Worm (Caenorhabditis elegans) whole organism, L1 larva: Measurements from ENCODE around the gene inos-1.

ENCODE experiments used
- C04F5.9 ChIP-seq: sonication (generic microtip); optimal IDR thresholded peaks from 2 replicates; lab custom pipeline; 2016; ENCODE audit warnings: missing genetic modification characterization, missing compliant biosample characterization
- C16A3.4 ChIP-seq: fragments of 150-350 bp; optimal IDR thresholded peaks from 2 replicates; lab custom pipeline; 2014; ENCODE audit warnings: missing biosample characterization, missing genetic modification characterization
- C34B4.2 ChIP-seq: sonication (generic microtip); optimal IDR thresholded peaks from 2 replicates; lab custom pipeline; 2017; ENCODE audit warnings: mild to moderate bottlenecking, missing genetic modification characterization, missing compliant biosample characterization
- F16B12.6 ChIP-seq: fragments of 150-350 bp; optimal IDR thresholded peaks from 2 replicates; lab custom pipeline; 2014; ENCODE audit warnings: missing biosample characterization, missing genetic modification characterization
- blmp-1 ChIP-seq: fragments of 150-350 bp; optimal IDR thresholded peaks from 2 replicates; lab custom pipeline; 2014; ENCODE audit warnings: missing biosample characterization, missing genetic modification characterization
- ceh-8 ChIP-seq: fragments of 200-800 bp; sonication (Bioruptor generic); optimal IDR thresholded peaks from 2 replicates; lab custom pipeline; 2018; ENCODE audit warnings: mild to moderate bottlenecking, missing genetic modification characterization, moderate library complexity, missing compliant biosample characterization
- ceh-82 ChIP-seq, 3 experiments: fragments of 150-350 bp in 1 of 3; sonication (generic microtip) in 2 of 3; optimal IDR thresholded peaks; 2 replicates each; lab custom pipeline; 2014 to 2017; ENCODE audit warnings: missing biosample characterization in 3 of 3, missing genetic modification characterization in 3 of 3
- ceh-88 ChIP-seq: fragments of 200-800 bp; sonication (Bioruptor generic); IDR thresholded peaks from 2 replicates; pipeline ENCODE4 v1.3.6; 2022; ENCODE audit warnings: missing genetic modification characterization, missing compliant biosample characterization
- ceh-90 ChIP-seq: sonication (generic microtip); optimal IDR thresholded peaks from 2 replicates; lab custom pipeline; 2016; ENCODE audit warnings: missing genetic modification characterization, missing compliant biosample characterization
- ces-1 ChIP-seq: fragments of 150-350 bp; optimal IDR thresholded peaks from 2 replicates; lab custom pipeline; 2014; ENCODE audit warnings: missing biosample characterization, missing genetic modification reagents, missing genetic modification characterization
- dpl-1 ChIP-seq, 3 experiments: fragments of 150-350 bp in 2 of 3; sonication (generic microtip) in 1 of 3; optimal IDR thresholded peaks; 2 replicates each; lab custom pipeline; 2014 to 2017; ENCODE audit warnings: missing biosample characterization in 3 of 3, missing genetic modification characterization in 3 of 3, missing genetic modification reagents in 3 of 3
- efl-1 ChIP-seq, 4 experiments: fragments of 150-350 bp; optimal IDR thresholded peaks in 3 of 4; peaks in 1 of 4; 1 replicate in 1 of 4; 2 replicates in 3 of 4; lab custom pipeline; 2014; ENCODE audit warnings: missing biosample characterization in 2 of 4, missing genetic modification characterization in 2 of 4, missing genetic modification reagents in 2 of 4
- egl-27 ChIP-seq, 2 experiments: fragments of 150-350 bp in 1 of 2; sonication (generic microtip); optimal IDR thresholded peaks; 3 replicates each; lab custom pipeline; 2017 to 2018; ENCODE audit warnings: missing biosample characterization in 2 of 2, missing genetic modification characterization in 2 of 2, missing genetic modification reagents in 2 of 2
- elt-3 ChIP-seq, 6 experiments: fragments of 150-350 bp in 1 of 6; sonication (generic microtip); optimal IDR thresholded peaks; 2 replicates each; lab custom pipeline; 2017 to 2018; ENCODE audit warnings: missing biosample characterization in 6 of 6, missing genetic modification characterization in 6 of 6, inconsistent platforms in 1 of 6
- ets-5 ChIP-seq: fragments of 200-800 bp; sonication (Bioruptor generic); IDR thresholded peaks from 2 replicates; pipeline ENCODE4 v1.3.6; 2022; ENCODE audit warnings: missing genetic modification characterization, missing compliant biosample characterization
- fkh-8 ChIP-seq: sonication (generic microtip); optimal IDR thresholded peaks from 2 replicates; lab custom pipeline; 2016; ENCODE audit warnings: mild to moderate bottlenecking, missing genetic modification characterization, missing compliant biosample characterization
- jun-1 ChIP-seq: fragments of 150-350 bp; optimal IDR thresholded peaks from 2 replicates; lab custom pipeline; 2014; ENCODE audit warnings: missing biosample characterization, missing genetic modification reagents, missing genetic modification characterization
- lin-13 ChIP-seq: fragments of 150-350 bp; optimal IDR thresholded peaks from 2 replicates; lab custom pipeline; 2014; ENCODE audit warnings: missing biosample characterization, missing genetic modification reagents, missing genetic modification characterization
- lin-14 ChIP-seq: fragments of 200-800 bp; sonication (Bioruptor generic); optimal IDR thresholded peaks from 2 replicates; lab custom pipeline; 2018; ENCODE audit warnings: mild to moderate bottlenecking, missing genetic modification characterization, moderate library complexity, missing compliant biosample characterization
- lin-15B ChIP-seq: fragments of 150-350 bp; sonication (generic microtip); optimal IDR thresholded peaks from 3 replicates; lab custom pipeline; 2014; ENCODE audit warnings: missing biosample characterization, missing genetic modification characterization
- lin-35 ChIP-seq, 2 experiments: fragments of 150-350 bp; optimal IDR thresholded peaks; 2 replicates each; lab custom pipeline; 2014; ENCODE audit warnings: missing biosample characterization in 2 of 2, missing genetic modification characterization in 2 of 2, missing genetic modification reagents in 2 of 2
- lin-39 ChIP-seq: fragments of 150-350 bp; optimal IDR thresholded peaks from 2 replicates; lab custom pipeline; 2014; ENCODE audit warnings: missing biosample characterization, missing genetic modification reagents, missing genetic modification characterization
- lir-3 ChIP-seq: sonication (generic microtip); optimal IDR thresholded peaks from 2 replicates; lab custom pipeline; 2016; ENCODE audit warnings: mild to moderate bottlenecking, missing genetic modification characterization, moderate library complexity, missing compliant biosample characterization; ENCODE audit not compliant: poor library complexity
- lsy-2 ChIP-seq, 2 experiments: fragments of 150-350 bp; optimal IDR thresholded peaks; 2 replicates each; lab custom pipeline; 2014; ENCODE audit warnings: missing biosample characterization in 2 of 2, missing genetic modification characterization in 2 of 2
- mdl-1 ChIP-seq, 2 experiments: fragments of 150-350 bp; optimal IDR thresholded peaks; 2 replicates each; lab custom pipeline; 2014 to 2017; ENCODE audit warnings: missing biosample characterization in 2 of 2, missing genetic modification characterization in 2 of 2, inconsistent platforms in 1 of 2
- mep-1 ChIP-seq: fragments of 150-350 bp; optimal IDR thresholded peaks from 2 replicates; lab custom pipeline; 2014; ENCODE audit warnings: missing biosample characterization, missing genetic modification characterization
- nhr-11 ChIP-seq: fragments of 150-350 bp; optimal IDR thresholded peaks from 2 replicates; lab custom pipeline; 2014; ENCODE audit warnings: missing biosample characterization, missing genetic modification characterization
- nhr-12 ChIP-seq: sonication (generic microtip); optimal IDR thresholded peaks from 2 replicates; lab custom pipeline; 2017; ENCODE audit warnings: missing biosample characterization, missing genetic modification characterization
- nhr-20 ChIP-seq: sonication (generic microtip); optimal IDR thresholded peaks from 2 replicates; lab custom pipeline; 2016; ENCODE audit warnings: mild to moderate bottlenecking, missing genetic modification characterization, missing compliant biosample characterization
- nhr-47 ChIP-seq: sonication (generic microtip); optimal IDR thresholded peaks from 2 replicates; lab custom pipeline; 2016; ENCODE audit warnings: mild to moderate bottlenecking, missing genetic modification characterization, moderate library complexity, missing compliant biosample characterization
- nhr-71 ChIP-seq: sonication (generic microtip); optimal IDR thresholded peaks from 2 replicates; lab custom pipeline; 2016; ENCODE audit warnings: mild to moderate bottlenecking, missing genetic modification characterization, moderate library complexity, missing compliant biosample characterization
- nhr-84 ChIP-seq: sonication (generic microtip); optimal IDR thresholded peaks from 2 replicates; lab custom pipeline; 2017; ENCODE audit warnings: missing biosample characterization, missing genetic modification characterization
- nhr-90 ChIP-seq: sonication (generic microtip); optimal IDR thresholded peaks from 2 replicates; lab custom pipeline; 2016; ENCODE audit warnings: mild to moderate bottlenecking, missing genetic modification characterization, missing compliant biosample characterization; ENCODE audit not compliant: poor library complexity
- pqm-1 ChIP-seq: sonication (generic microtip); optimal IDR thresholded peaks from 3 replicates; lab custom pipeline; 2017; ENCODE audit warnings: missing biosample characterization, missing genetic modification characterization
- rnt-1 ChIP-seq: sonication (generic microtip); optimal IDR thresholded peaks from 2 replicates; lab custom pipeline; 2016; ENCODE audit warnings: mild to moderate bottlenecking, missing genetic modification characterization, moderate library complexity, missing compliant biosample characterization
- skn-1 ChIP-seq: fragments of 150-350 bp; optimal IDR thresholded peaks from 2 replicates; lab custom pipeline; 2014; ENCODE audit warnings: missing biosample characterization, missing genetic modification characterization
- snu-23 ChIP-seq: sonication (generic microtip); optimal IDR thresholded peaks from 2 replicates; lab custom pipeline; 2016; ENCODE audit warnings: missing genetic modification characterization, missing compliant biosample characterization
- swsn-7 ChIP-seq: sonication (generic microtip); optimal IDR thresholded peaks from 2 replicates; lab custom pipeline; 2016; ENCODE audit warnings: missing genetic modification characterization, missing compliant biosample characterization
- unc-130 ChIP-seq: fragments of 150-350 bp; optimal IDR thresholded peaks from 2 replicates; lab custom pipeline; 2017; ENCODE audit warnings: missing biosample characterization, missing genetic modification characterization, inconsistent platforms
- xbp-1 ChIP-seq: sonication (generic microtip); optimal IDR thresholded peaks from 2 replicates; lab custom pipeline; 2016; ENCODE audit warnings: missing genetic modification characterization, missing compliant biosample characterization
- ztf-4 ChIP-seq: fragments of 150-350 bp; optimal IDR thresholded peaks from 2 replicates; lab custom pipeline; 2014; ENCODE audit warnings: missing biosample characterization, missing genetic modification characterization

Gene inos-1

DNA sequence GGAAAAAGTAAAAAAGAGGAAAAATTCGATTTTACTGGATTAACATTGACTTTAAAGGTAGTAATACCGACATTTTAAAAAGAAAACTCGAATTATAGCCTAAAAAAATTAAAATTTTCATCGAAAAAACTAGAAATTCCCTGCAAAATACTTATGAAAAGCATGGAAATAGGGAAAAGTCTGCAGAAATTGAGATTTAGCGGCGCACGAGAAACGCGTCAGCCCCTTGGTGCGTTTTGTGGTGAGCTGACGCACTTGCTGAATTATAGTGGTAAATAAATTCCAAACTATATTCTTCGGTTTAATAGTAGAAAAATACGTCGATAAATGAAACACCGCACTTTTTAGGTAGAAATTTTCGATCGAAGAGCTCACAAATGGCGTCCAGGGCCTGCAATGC, 5.7 kb downstream of the inos-1 start:
- TF ChIP-seq snu-23 (GFP tag; lab: Kevin White, UChicago) (peak; percentile 53), skn-1 (tag; lab: Kevin White, UChicago) (peak; percentile 42), mdl-1 (tag; optimal IDR thresholded peaks at IDR 0.05; lab: Kevin White, UChicago) (no peak), swsn-7 (tag; lab: Kevin White, UChicago) (peak; percentile 2), elt-3 (tag; optimal IDR thresholded peaks at IDR 0.05; lab: Kevin White, UChicago) (peak in 1 of 6 experiments; percentile 22), dpl-1 (GFP tag; optimal IDR thresholded peaks at IDR 0.05; lab: Kevin White, UChicago) (peak; percentile 31 to 69 (median 62)), C04F5.9 (tag; lab: Kevin White, UChicago) (peak; percentile 3), ceh-90 (tag; lab: Kevin White, UChicago) (no peak), nhr-12 (tag; lab: Kevin White, UChicago) (no peak), ztf-4 (tag; lab: Kevin White, UChicago) (no peak), lin-13 (GFP tag; lab: Kevin White, UChicago) (peak; percentile 27), lin-14 (GFP tag; lab: Kevin White, UChicago) (no peak), ceh-88 (GFP tag; lab: Robert Waterston, UW) (no peak), ets-5 (GFP tag; lab: Robert Waterston, UW) (no peak), xbp-1 (peak; percentile 4), jun-1 (tag; lab: Kevin White, UChicago) (no peak), lin-35 (GFP tag; optimal IDR thresholded peaks at IDR 0.05; lab: Kevin White, UChicago) (peak; percentile 43 to 78), ceh-82 (tag; optimal IDR thresholded peaks at IDR 0.05; lab: Kevin White, UChicago) (peak in 1 of 3 experiments; percentile 35), nhr-90 (tag; lab: Kevin White, UChicago) (no peak), egl-27 (tag; optimal IDR thresholded peaks at IDR 0.05; lab: Kevin White, UChicago) (no peak), rnt-1 (peak; percentile 51), lsy-2 (tag; optimal IDR thresholded peaks at IDR 0.05; lab: Kevin White, UChicago) (peak; percentile 40 to 67), blmp-1 (tag; lab: Kevin White, UChicago) (peak; percentile 58), unc-130 (tag; lab: Kevin White, UChicago) (peak; percentile 18), C16A3.4 (tag; lab: Kevin White, UChicago) (peak; percentile 53), nhr-11 (no peak), F16B12.6 (peak; percentile 26), nhr-47 (no peak), mep-1 (peak; percentile 32), nhr-71 (peak; percentile 24), ces-1 (GFP tag; lab: Kevin White, UChicago) (no peak), nhr-20 (tag; lab: Kevin White, UChicago) (peak; percentile 58), lin-15B (tag; lab: Kevin White, UChicago) (no peak), C34B4.2 (tag; lab: Kevin White, UChicago) (no peak), efl-1 (optimal IDR thresholded peaks at IDR 0.05; lab: Kevin White, UChicago) (peak; percentile 27 to 57), efl-1 (GFP tag; optimal IDR thresholded peaks at IDR 0.05 in 1 of 2; lab: Kevin White, UChicago) (peak; percentile 46 to 94), fkh-8 (tag; lab: Kevin White, UChicago) (peak; percentile 56), pqm-1 (tag; lab: Kevin White, UChicago) (no peak)

DNA sequence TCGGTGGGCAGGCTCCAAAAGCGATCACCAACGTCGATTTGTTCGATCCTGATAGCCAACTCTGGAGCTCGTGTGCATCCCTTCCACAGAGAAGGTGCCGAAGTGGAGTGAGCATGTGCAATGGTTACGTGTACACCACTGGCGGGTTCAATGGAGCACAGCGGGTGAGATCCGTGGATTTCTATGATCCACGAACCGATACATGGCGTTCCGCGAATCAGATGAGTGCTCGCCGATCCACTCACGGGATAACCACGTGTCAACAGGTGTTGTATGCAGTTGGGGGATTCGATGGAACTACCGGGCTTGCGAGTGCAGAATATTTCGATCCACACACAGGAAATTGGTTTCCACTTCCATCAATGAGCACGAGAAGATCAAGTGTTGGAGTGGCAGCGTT, 9.2 kb downstream of the inos-1 start:
- TF ChIP-seq nhr-20 (tag; lab: Kevin White, UChicago): no peak
- TF ChIP-seq lin-14 (GFP tag; lab: Kevin White, UChicago): no peak
- no peak for TF ChIP-seq ztf-4 (tag; lab: Kevin White, UChicago)
- TF ChIP-seq lin-13 (GFP tag; lab: Kevin White, UChicago): no peak
- no peak for TF ChIP-seq ceh-88 (GFP tag; lab: Robert Waterston, UW)
- no peak for TF ChIP-seq nhr-47
- TF ChIP-seq lir-3 (tag; lab: Kevin White, UChicago): no peak
- no peak for TF ChIP-seq jun-1 (tag; lab: Kevin White, UChicago)
- no peak for TF ChIP-seq mep-1
- TF ChIP-seq ceh-8 (GFP tag; lab: Kevin White, UChicago): no peak
- TF ChIP-seq pqm-1 (tag; lab: Kevin White, UChicago): no peak
- TF ChIP-seq nhr-84 (tag; lab: Kevin White, UChicago): no peak
- no peak for TF ChIP-seq lin-39
- TF ChIP-seq, all 84 proteins: peak for 0
